Worm (Caenorhabditis elegans) whole organism, early embryonic: ENCODE results near the gene sup-36.

Source experiments
- B0310.2 ChIP-seq: sonication (generic microtip); optimal IDR thresholded peaks from 2 replicates; lab custom pipeline; 2016; ENCODE audit warnings: mild to moderate bottlenecking, missing genetic modification characterization, missing compliant biosample characterization
- F13C5.2 ChIP-seq: sonication (generic microtip); optimal IDR thresholded peaks from 2 replicates; lab custom pipeline; 2017; ENCODE audit warnings: mild to moderate bottlenecking, missing genetic modification characterization, inconsistent platforms, missing compliant biosample characterization
- ama-1 ChIP-seq: fragments of 150-350 bp; optimal IDR thresholded peaks from 2 replicates; lab custom pipeline; 2014
- ceh-13 ChIP-seq: fragments of 200-800 bp; sonication (Bioruptor generic); optimal IDR thresholded peaks from 2 replicates; lab custom pipeline; 2018; ENCODE audit warnings: mild to moderate bottlenecking, missing genetic modification characterization, missing compliant biosample characterization
- ceh-36 ChIP-seq: sonication (generic microtip); optimal IDR thresholded peaks from 2 replicates; lab custom pipeline; 2016; ENCODE audit warnings: missing genetic modification characterization, inconsistent platforms, missing compliant biosample characterization
- ets-7 ChIP-seq: sonication (generic microtip); optimal IDR thresholded peaks from 2 replicates; lab custom pipeline; 2016; ENCODE audit warnings: missing genotype, missing genetic modification characterization, missing compliant biosample characterization
- flt-1 ChIP-seq: fragments of 200-800 bp; sonication (Bioruptor generic); IDR thresholded peaks from 2 replicates; pipeline ENCODE4 v1.3.6; 2022; ENCODE audit warnings: missing genetic modification characterization, missing compliant biosample characterization
- hmg-4 ChIP-seq: fragments of 200-800 bp; sonication (Bioruptor generic); optimal IDR thresholded peaks from 2 replicates; lab custom pipeline; 2018; ENCODE audit warnings: mild to moderate bottlenecking, missing genetic modification characterization, missing compliant biosample characterization
- hnd-1 ChIP-seq: sonication (generic microtip); optimal IDR thresholded peaks from 2 replicates; lab custom pipeline; 2016; ENCODE audit warnings: missing genetic modification characterization, missing compliant biosample characterization
- pes-1 ChIP-seq: fragments of 200-800 bp; sonication (Bioruptor generic); IDR thresholded peaks from 2 replicates; pipeline ENCODE4 v1.3.6; 2022; ENCODE audit warnings: missing genetic modification reagents, missing genetic modification characterization, missing compliant biosample characterization
- scrt-1 ChIP-seq: fragments of 200-800 bp; sonication (Bioruptor generic); IDR thresholded peaks from 2 replicates; pipeline ENCODE4 v1.3.6; 2022; ENCODE audit warnings: missing genetic modification characterization, missing compliant biosample characterization
- tra-4 ChIP-seq: sonication (generic microtip); optimal IDR thresholded peaks from 2 replicates; lab custom pipeline; 2017; ENCODE audit warnings: missing genetic modification characterization, missing compliant biosample characterization

DNA sequence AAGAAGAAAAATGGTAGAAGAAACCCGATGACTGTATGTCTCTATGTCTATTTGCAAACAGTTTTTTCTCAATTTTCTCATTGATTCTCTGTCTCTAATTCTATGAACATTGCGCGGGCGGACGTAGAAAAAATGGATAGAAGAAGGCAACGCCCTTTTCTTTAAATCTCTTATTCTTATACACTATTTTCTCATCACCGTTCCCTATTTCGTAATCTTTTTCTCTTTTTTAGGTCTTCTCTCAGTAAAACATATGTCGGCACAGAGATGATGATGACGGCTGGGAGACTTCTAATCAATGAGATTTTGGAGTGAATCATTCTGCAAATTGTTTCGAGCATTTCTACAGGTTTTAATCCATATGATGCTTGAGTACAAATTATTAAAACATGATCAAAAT lies 20.7 kb downstream of the sup-36 start:
- TF ChIP-seq flt-1 (GFP tag; lab: Robert Waterston, UW), result no peak
- no peak for TF ChIP-seq hnd-1 (tag; lab: Kevin White, UChicago)
- no peak for TF ChIP-seq scrt-1 (GFP tag; lab: Robert Waterston, UW)
- no peak for TF ChIP-seq ama-1 (lab: Kevin White, UChicago)
- TF ChIP-seq pes-1, result no peak
- no peak for TF ChIP-seq ets-7 (tag; lab: Kevin White, UChicago)
- no peak for TF ChIP-seq B0310.2
- no peak for TF ChIP-seq ceh-36 (tag; lab: Kevin White, UChicago)
- no peak for TF ChIP-seq hmg-4 (GFP tag; lab: Kevin White, UChicago)
- TF ChIP-seq ceh-13 (GFP tag; lab: Kevin White, UChicago), result no peak
- TF ChIP-seq F13C5.2, result no peak
- no peak for TF ChIP-seq tra-4 (tag; lab: Kevin White, UChicago)
